Worm (Caenorhabditis elegans): ENCODE results near the gene arl-1.

DNA sequence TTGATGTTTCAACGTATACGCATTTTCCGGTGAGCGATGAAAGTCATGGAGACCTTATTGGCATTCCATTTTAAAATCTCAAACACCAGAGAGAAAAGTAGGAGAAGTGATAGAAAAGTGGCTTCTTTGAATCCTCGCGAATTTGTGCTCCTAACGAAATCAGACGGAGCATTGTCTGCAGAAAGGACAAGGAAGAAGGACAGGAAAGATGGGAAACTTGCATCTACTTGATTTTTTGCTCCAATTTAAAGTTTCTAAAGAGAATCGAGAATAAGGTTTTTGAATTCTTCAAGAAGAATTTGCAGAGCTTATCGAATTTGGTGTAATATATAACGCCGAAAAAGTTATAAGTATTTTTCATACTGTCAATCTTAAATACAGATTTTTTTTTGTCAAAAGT, 30.7 kb upstream of the arl-1 start:
- no peak for TF ChIP-seq ztf-29 (GFP tag; IDR thresholded peaks at IDR 0.05)
- TF ChIP-seq klf-2 (GFP tag; conservative IDR thresholded peaks at IDR 0.05) = no peak
- TF ChIP-seq flt-1 (GFP tag; IDR thresholded peaks at IDR 0.05) = no peak
- TF ChIP-seq med-1 (GFP tag; optimal IDR thresholded peaks at IDR 0.05; ENCODE audit: insufficient read depth) = no peak
- no peak for TF ChIP-seq ref-1 (GFP tag; conservative IDR thresholded peaks at IDR 0.05)
- no peak for TF ChIP-seq tab-1 (GFP tag; IDR thresholded peaks at IDR 0.05)
- TF ChIP-seq cog-1 (tag; optimal IDR thresholded peaks at IDR 0.05) = no peak
- TF ChIP-seq T22C8.4 (GFP tag; IDR thresholded peaks at IDR 0.05) = no peak
- TF ChIP-seq ztf-23 (GFP tag; IDR thresholded peaks at IDR 0.05) = no peak

Measured in whole organism, midembryonic.